ENCODE assay signal across 1 fruit fly cellular context in genomic region chrX:1772626-1773025, dm6.
TF ChIP-seq lines count a peak whose summit lies in the region.

No protein-coding gene starts in this region.

TF ChIP-seq in whole organism, embryonic, 481 proteins besides CTCF, POLR2A, EP300 and RAD21 (continued from another document):
- TF ChIP-seq onecut (GFP tag; IDR thresholded peaks at IDR 0.05; lab: Robert Waterston, UW) (0 out of 2 replicates have a peak, but pooled peaks have one; percentile 17), lilli (GFP tag; optimal IDR thresholded peaks at IDR 0.05; lab: Kevin White, UChicago) (no peak), CG7786 (GFP tag; optimal IDR thresholded peaks at IDR 0.05; lab: Kevin White, UChicago) (no peak), ac (GFP tag; optimal IDR thresholded peaks at IDR 0.05; lab: Kevin White, UChicago) (no peak), stwl (tag; optimal IDR thresholded peaks at IDR 0.05; lab: Kevin White, UChicago) (peak; percentile 77), vnd (GFP tag; IDR thresholded peaks at IDR 0.05; lab: Robert Waterston, UW; ENCODE audit: partially characterized antibody) (no peak), CG9727 (GFP tag; optimal IDR thresholded peaks at IDR 0.05; lab: Kevin White, UChicago) (no peak), CG34376 (GFP tag; optimal IDR thresholded peaks at IDR 0.05; lab: Kevin White, UChicago) (no peak), HLHmδ (GFP tag; optimal IDR thresholded peaks at IDR 0.05; lab: Kevin White, UChicago) (peak; percentile 18), ERR (GFP tag; optimal IDR thresholded peaks at IDR 0.05; lab: Kevin White, UChicago) (peak; percentile 20), otp (GFP tag; IDR thresholded peaks at IDR 0.05; lab: Robert Waterston, UW) (no peak), tio (GFP tag; optimal IDR thresholded peaks at IDR 0.05; lab: Kevin White, UChicago) (no peak), CG12769 (tag; optimal IDR thresholded peaks at IDR 0.05; lab: Kevin White, UChicago) (no peak), CG16813 (GFP tag; IDR thresholded peaks at IDR 0.05; lab: Robert Waterston, UW; ENCODE audit: partially characterized antibody) (no peak)
TF ChIP-seq in whole organism, embryonic: peak in this region for 87.
